Worm (Caenorhabditis elegans) whole organism, mixed stage, embryonic: ENCODE measurements around the gene ckb-1.

ENCODE experiments used
- M03D4.4 ChIP-seq: sonication (generic microtip); optimal IDR thresholded peaks from 2 replicates; lab custom pipeline; 2017; ENCODE audit warnings: mild to moderate bottlenecking, missing genetic modification characterization, missing compliant biosample characterization
- bed-3 ChIP-seq: fragments of 200-800 bp; sonication (Bioruptor generic); optimal IDR thresholded peaks from 3 replicates; lab custom pipeline; 2018; ENCODE audit warnings: mild to moderate bottlenecking, missing genetic modification characterization, moderate library complexity, missing compliant biosample characterization
- ceh-39 ChIP-seq: fragments of 150-350 bp; optimal IDR thresholded peaks from 2 replicates; lab custom pipeline; 2014; ENCODE audit warnings: missing biosample characterization, missing genetic modification characterization
- ceh-43 ChIP-seq: fragments of 200-800 bp; sonication (Bioruptor generic); optimal IDR thresholded peaks from 2 replicates; lab custom pipeline; 2018; ENCODE audit warnings: mild to moderate bottlenecking, missing genetic modification characterization, moderate library complexity, missing compliant biosample characterization
- ceh-83 ChIP-seq: fragments of 200-800 bp; sonication (Bioruptor generic); optimal IDR thresholded peaks from 2 replicates; lab custom pipeline; 2018; ENCODE audit warnings: mild to moderate bottlenecking, missing genetic modification characterization, missing compliant biosample characterization
- ces-1 ChIP-seq: fragments of 150-350 bp; optimal IDR thresholded peaks from 2 replicates; lab custom pipeline; 2014; ENCODE audit warnings: missing biosample characterization, missing genetic modification reagents, missing genetic modification characterization
- cnd-1 ChIP-seq: fragments of 200-800 bp; sonication (Bioruptor generic); optimal IDR thresholded peaks from 2 replicates; lab custom pipeline; 2018; ENCODE audit warnings: mild to moderate bottlenecking, missing genetic modification characterization, missing compliant biosample characterization
- drap-1 ChIP-seq: fragments of 200-800 bp; sonication (Bioruptor generic); optimal IDR thresholded peaks from 3 replicates; lab custom pipeline; 2018; ENCODE audit warnings: mild to moderate bottlenecking, missing genetic modification characterization, missing compliant biosample characterization
- elt-1 ChIP-seq: sonication (generic microtip); optimal IDR thresholded peaks from 2 replicates; lab custom pipeline; 2017; ENCODE audit warnings: missing genetic modification characterization, mild to moderate bottlenecking, missing compliant biosample characterization, antibody characterized with exemption, moderate library complexity, borderline replicate concordance; ENCODE audit not compliant: insufficient read depth
- elt-3 ChIP-seq: fragments of 150-350 bp; optimal IDR thresholded peaks from 2 replicates; lab custom pipeline; 2014; ENCODE audit warnings: missing biosample characterization, missing genetic modification characterization
- flh-1 ChIP-seq: fragments of 200-800 bp; sonication (Bioruptor generic); optimal IDR thresholded peaks from 2 replicates; lab custom pipeline; 2018; ENCODE audit warnings: mild to moderate bottlenecking, missing genetic modification characterization, moderate library complexity, missing compliant biosample characterization
- ham-2 ChIP-seq: fragments of 200-800 bp; sonication (Bioruptor generic); optimal IDR thresholded peaks from 2 replicates; lab custom pipeline; 2018; ENCODE audit warnings: mild to moderate bottlenecking, missing genetic modification characterization, missing compliant biosample characterization
- hlh-1 ChIP-seq: fragments of 150-350 bp; optimal IDR thresholded peaks from 2 replicates; lab custom pipeline; 2014; ENCODE audit warnings: missing biosample characterization, missing genetic modification reagents, missing genetic modification characterization
- lin-13 ChIP-seq: fragments of 150-350 bp; optimal IDR thresholded peaks from 2 replicates; lab custom pipeline; 2014; ENCODE audit warnings: missing biosample characterization, missing genetic modification characterization
- lin-32 ChIP-seq: fragments of 200-800 bp; sonication (Bioruptor generic); optimal IDR thresholded peaks from 2 replicates; lab custom pipeline; 2018; ENCODE audit warnings: mild to moderate bottlenecking, missing genetic modification characterization, missing compliant biosample characterization
- lsy-2 ChIP-seq: fragments of 150-350 bp; optimal IDR thresholded peaks from 2 replicates; lab custom pipeline; 2014; ENCODE audit warnings: missing biosample characterization, missing genetic modification characterization
- mab-5 ChIP-seq: fragments of 150-350 bp; optimal IDR thresholded peaks from 2 replicates; lab custom pipeline; 2014; ENCODE audit warnings: missing biosample characterization, missing genetic modification characterization
- mep-1 ChIP-seq: fragments of 150-350 bp; optimal IDR thresholded peaks from 2 replicates; lab custom pipeline; 2017; ENCODE audit warnings: missing biosample characterization, missing genetic modification reagents, missing genetic modification characterization, inconsistent platforms
- mls-2 ChIP-seq: sonication (generic microtip); optimal IDR thresholded peaks from 2 replicates; lab custom pipeline; 2016; ENCODE audit warnings: mild to moderate bottlenecking, missing genetic modification characterization, moderate library complexity, missing compliant biosample characterization
- nhr-12 ChIP-seq: fragments of 150-350 bp; optimal IDR thresholded peaks from 2 replicates; lab custom pipeline; 2014; ENCODE audit warnings: missing biosample characterization, missing genetic modification characterization
- nhr-2 ChIP-seq: fragments of 150-350 bp; optimal IDR thresholded peaks from 2 replicates; lab custom pipeline; 2014; ENCODE audit warnings: missing biosample characterization, missing genetic modification characterization
- nhr-237 ChIP-seq: fragments of 150-350 bp; optimal IDR thresholded peaks from 2 replicates; lab custom pipeline; 2014; ENCODE audit warnings: missing biosample characterization, missing genetic modification characterization
- nhr-28 ChIP-seq: fragments of 150-350 bp; optimal IDR thresholded peaks from 2 replicates; lab custom pipeline; 2014; ENCODE audit warnings: missing biosample characterization, missing genetic modification characterization
- nhr-76 ChIP-seq: sonication (generic microtip); optimal IDR thresholded peaks from 2 replicates; lab custom pipeline; 2017; ENCODE audit warnings: missing biosample characterization, missing genetic modification characterization
- pha-4 ChIP-seq: fragments of 150-350 bp; optimal IDR thresholded peaks from 2 replicates; lab custom pipeline; 2018; ENCODE audit warnings: missing biosample characterization, missing genetic modification reagents, missing genetic modification characterization
- sem-2 ChIP-seq: fragments of 200-800 bp; sonication (Bioruptor generic); optimal IDR thresholded peaks from 2 replicates; lab custom pipeline; 2018; ENCODE audit warnings: mild to moderate bottlenecking, missing genetic modification characterization, missing compliant biosample characterization
- snpc-4 ChIP-seq: fragments of 150-350 bp; optimal IDR thresholded peaks from 2 replicates; lab custom pipeline; 2014; ENCODE audit warnings: missing biosample characterization, missing genetic modification characterization
- sptf-1 ChIP-seq: sonication (generic microtip); optimal IDR thresholded peaks from 2 replicates; lab custom pipeline; 2017; ENCODE audit warnings: mild to moderate bottlenecking, missing genetic modification characterization, moderate library complexity, missing compliant biosample characterization
- tbx-8 ChIP-seq: fragments of 200-800 bp; sonication (Bioruptor generic); optimal IDR thresholded peaks from 2 replicates; lab custom pipeline; 2018; ENCODE audit warnings: mild to moderate bottlenecking, missing genetic modification characterization, moderate library complexity, missing compliant biosample characterization
- unc-120 ChIP-seq: sonication (generic microtip); optimal IDR thresholded peaks from 2 replicates; lab custom pipeline; 2017; ENCODE audit warnings: missing genetic modification characterization, missing compliant biosample characterization; ENCODE audit not compliant: poor library complexity, severe bottlenecking
- unc-39 ChIP-seq: fragments of 150-350 bp; optimal IDR thresholded peaks from 2 replicates; lab custom pipeline; 2014; ENCODE audit warnings: missing biosample characterization, missing genetic modification characterization
- unc-62 ChIP-seq: fragments of 150-350 bp; optimal IDR thresholded peaks from 2 replicates; lab custom pipeline; 2014; ENCODE audit warnings: missing biosample characterization, missing genetic modification reagents, missing genetic modification characterization
- ztf-11 ChIP-seq: fragments of 150-350 bp; optimal IDR thresholded peaks from 2 replicates; lab custom pipeline; 2014; ENCODE audit warnings: missing biosample characterization, missing genetic modification characterization

The ckb-1 gene

DNA sequence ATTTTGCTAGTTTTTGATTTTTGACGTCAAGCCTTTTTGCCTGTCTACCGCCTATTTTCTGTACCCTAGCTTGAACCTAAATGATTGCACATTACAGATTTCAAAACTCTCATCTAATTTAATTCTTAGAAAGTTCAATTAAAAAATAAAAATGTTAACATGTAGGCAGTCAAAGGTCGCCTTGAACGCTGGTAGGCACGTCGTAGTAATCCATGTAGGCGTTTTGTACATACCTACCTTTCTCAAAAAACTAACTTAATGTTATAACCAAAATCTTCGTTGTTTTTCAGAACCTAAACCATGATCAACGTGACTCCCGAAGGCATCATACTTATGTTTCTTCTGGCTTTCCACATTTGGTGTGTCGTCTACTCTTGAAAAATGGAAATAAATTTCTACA is 41.2 kb upstream of the ckb-1 start, which contains the start of gene H38K22.9:
H38K22.9 (plus strand) TSS at position 301 of the 400 bp plus-strand sequence.
- TF ChIP-seq bed-3 (GFP tag; lab: Kevin White, UChicago), result no peak
- no peak for TF ChIP-seq hlh-1 (tag; lab: Kevin White, UChicago)
- TF ChIP-seq nhr-28, result no peak
- TF ChIP-seq mab-5 (tag; lab: Kevin White, UChicago), result no peak
- TF ChIP-seq ces-1, result no peak
- TF ChIP-seq lsy-2 (tag; lab: Kevin White, UChicago), result no peak
- TF ChIP-seq unc-39 (tag; lab: Kevin White, UChicago), result no peak
- no peak for TF ChIP-seq ham-2 (GFP tag; lab: Kevin White, UChicago)
- no peak for TF ChIP-seq lin-32 (GFP tag; lab: Kevin White, UChicago)
- TF ChIP-seq sem-2 (GFP tag; lab: Kevin White, UChicago), result no peak
- TF ChIP-seq ztf-11 (tag; lab: Kevin White, UChicago), result no peak
- no peak for TF ChIP-seq nhr-76 (tag; lab: Kevin White, UChicago)
- TF ChIP-seq drap-1, result no peak
- TF ChIP-seq ceh-39 (tag; lab: Kevin White, UChicago), result no peak
- TF ChIP-seq pha-4, result no peak
- no peak for TF ChIP-seq lin-13 (tag; lab: Kevin White, UChicago)
- TF ChIP-seq unc-120 (tag; lab: Kevin White, UChicago), result no peak
- TF ChIP-seq mls-2 (tag; lab: Kevin White, UChicago), result no peak
- no peak for TF ChIP-seq elt-1 (tag; lab: Kevin White, UChicago)
- TF ChIP-seq sptf-1 (tag; lab: Kevin White, UChicago), result no peak

DNA sequence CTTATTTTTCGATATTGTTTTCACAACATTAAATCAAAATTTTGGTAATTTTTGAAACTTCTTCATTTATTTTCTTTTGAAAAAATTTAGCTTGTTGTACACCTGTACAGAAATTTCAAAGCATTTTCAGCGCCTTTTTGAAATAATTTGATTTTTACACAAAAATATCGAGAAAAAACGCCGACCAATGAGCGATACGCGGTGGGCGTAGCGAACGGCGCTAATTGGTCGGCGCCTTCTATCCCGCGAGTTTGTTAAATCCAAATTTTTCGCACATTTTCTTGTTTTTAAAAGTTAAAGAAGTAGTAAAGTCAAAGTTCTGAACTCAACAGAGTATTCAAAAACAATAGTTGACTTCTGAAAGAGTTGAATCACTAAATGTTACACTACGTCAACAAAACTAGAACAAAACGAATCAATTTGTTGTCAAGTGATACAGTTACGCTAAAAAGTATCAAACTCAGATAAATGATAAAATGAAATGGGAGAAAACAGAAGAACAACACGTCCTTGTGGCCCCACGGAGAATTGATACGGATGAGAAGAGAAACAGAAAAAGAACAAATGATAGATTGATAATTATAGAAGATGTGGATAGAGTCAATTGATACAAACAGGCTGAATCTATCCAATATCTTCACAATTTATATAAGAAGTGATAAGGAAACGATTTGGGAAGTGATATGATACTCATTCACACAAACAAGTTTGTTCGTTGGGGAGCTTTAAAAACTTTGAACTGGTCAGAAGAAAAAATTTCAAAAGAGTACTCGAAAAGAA is 36.7 kb upstream of the ckb-1 start:
- no peak for TF ChIP-seq nhr-237
- TF ChIP-seq elt-3, result peak; percentile 19

DNA sequence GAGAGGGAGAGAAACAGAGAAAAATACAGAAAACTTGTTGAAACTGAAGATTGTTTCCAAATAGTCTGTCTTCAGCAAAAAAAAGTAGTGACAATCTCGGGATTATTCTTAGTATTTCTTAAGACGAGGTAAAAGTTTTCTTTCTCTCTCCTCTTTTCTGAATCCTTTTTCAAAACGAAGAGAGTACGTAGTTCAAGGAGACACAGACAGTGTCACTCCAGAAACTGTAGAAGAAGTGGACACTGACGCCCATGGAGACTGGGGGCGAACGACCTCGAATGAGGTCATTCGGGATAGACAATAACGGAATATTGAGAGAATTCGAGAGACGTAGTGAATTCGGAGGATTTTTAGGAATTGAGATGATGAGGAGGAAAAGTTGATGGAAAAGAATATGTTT is 34.1 kb upstream of the ckb-1 start, which contains the start of gene gly-6:
gly-6 (minus strand) TSS at position 245 of the 400 bp plus-strand sequence.
- TF ChIP-seq mep-1 (tag; lab: Kevin White, UChicago), result no peak
- no peak for TF ChIP-seq unc-39 (tag; lab: Kevin White, UChicago)
- no peak for TF ChIP-seq flh-1 (GFP tag; lab: Kevin White, UChicago)
- TF ChIP-seq lin-32 (GFP tag; lab: Kevin White, UChicago), result no peak
- no peak for TF ChIP-seq mab-5 (tag; lab: Kevin White, UChicago)
- no peak for TF ChIP-seq ceh-83 (GFP tag; lab: Kevin White, UChicago)
- no peak for TF ChIP-seq ham-2 (GFP tag; lab: Kevin White, UChicago)
- TF ChIP-seq sem-2 (GFP tag; lab: Kevin White, UChicago), result no peak
- no peak for TF ChIP-seq cnd-1 (tag; lab: Kevin White, UChicago)
- no peak for TF ChIP-seq snpc-4
- no peak for TF ChIP-seq sptf-1 (tag; lab: Kevin White, UChicago)
- TF ChIP-seq bed-3 (GFP tag; lab: Kevin White, UChicago), result no peak
- no peak for TF ChIP-seq drap-1
- TF ChIP-seq unc-62 (GFP tag; lab: Kevin White, UChicago), result no peak
- no peak for TF ChIP-seq ceh-43
- no peak for TF ChIP-seq tbx-8
- no peak for TF ChIP-seq lsy-2 (tag; lab: Kevin White, UChicago)
- no peak for TF ChIP-seq nhr-237
- TF ChIP-seq nhr-12 (tag; lab: Kevin White, UChicago), result no peak

DNA sequence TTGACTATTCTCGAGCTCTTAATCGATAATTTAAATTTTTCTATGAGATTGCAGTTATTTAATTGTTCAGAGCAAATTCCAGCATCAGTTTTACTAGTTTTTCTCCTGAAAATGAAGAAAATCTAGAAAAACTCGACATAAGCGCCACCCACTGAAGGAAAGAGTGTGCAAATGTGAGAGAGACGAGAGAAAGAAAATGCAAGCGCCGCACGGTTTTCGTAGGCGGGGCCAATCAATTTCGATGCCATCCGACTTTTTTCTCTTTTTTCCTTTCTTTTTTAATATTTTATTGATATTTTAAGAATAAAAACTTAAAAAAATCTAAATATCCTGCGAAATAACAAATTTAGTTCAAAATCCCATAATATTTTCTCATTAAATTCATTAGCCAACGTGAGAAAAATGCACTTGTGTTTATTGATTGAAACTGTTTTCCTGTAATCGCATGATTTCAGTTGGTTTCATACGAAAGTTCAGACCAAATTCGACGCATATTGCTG is 32.5 kb upstream of the ckb-1 start, which contains the start of gene cdk-12:
cdk-12 (plus strand) TSS at position 450 of the 500 bp plus-strand sequence.
- no peak for TF ChIP-seq M03D4.4 (tag; lab: Kevin White, UChicago)
- peak; percentile 46 for TF ChIP-seq sptf-1 (tag; lab: Kevin White, UChicago)
- TF ChIP-seq nhr-2 (tag; lab: Kevin White, UChicago), result no peak
- peak; percentile 13 for TF ChIP-seq lsy-2 (tag; lab: Kevin White, UChicago)
- TF ChIP-seq mep-1 (tag; lab: Kevin White, UChicago), result peak; percentile 76
- peak; percentile 40 for TF ChIP-seq ces-1
- no peak for TF ChIP-seq ham-2 (GFP tag; lab: Kevin White, UChicago)
- TF ChIP-seq sem-2 (GFP tag; lab: Kevin White, UChicago), result no peak
- no peak for TF ChIP-seq elt-3
